Comparison of ENCODE assay signal across 1 worm cellular context in the genomic region with DNA sequence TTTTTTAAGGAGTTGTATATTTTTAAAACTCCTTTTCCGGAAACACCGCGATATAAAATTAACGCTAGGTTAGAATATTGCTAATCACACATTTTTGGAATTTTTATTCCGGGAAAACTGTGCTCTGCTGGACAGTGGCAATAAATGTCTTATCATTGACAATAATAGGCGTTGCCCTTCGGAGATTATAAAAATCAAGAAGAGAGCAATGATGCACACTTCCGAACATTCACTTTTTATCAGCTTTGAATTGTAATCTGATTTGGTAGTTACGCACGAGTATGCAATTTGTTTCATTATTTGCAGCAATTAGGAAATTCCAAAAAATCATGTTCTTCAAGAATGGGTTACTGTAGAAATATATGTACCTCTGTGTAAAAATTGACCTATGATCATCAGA.
TF ChIP-seq lines count a peak whose summit lies in the region.

No protein-coding gene starts in this region.

TF ChIP-seq in whole organism, L4 larva, 104 proteins besides CTCF, POLR2A, EP300 and RAD21 (continued from another document):
- TF ChIP-seq ceh-62 (tag; optimal IDR thresholded peaks at IDR 0.05; lab: Kevin White, UChicago) (no peak), unc-130 (GFP tag; optimal IDR thresholded peaks at IDR 0.05; lab: Kevin White, UChicago) (no peak), spr-3 (GFP tag; optimal IDR thresholded peaks at IDR 0.05; lab: Kevin White, UChicago) (no peak)
